Worm (Caenorhabditis elegans): ENCODE measurements around the gene R74.8.

ce11 chrIII:4191091-4191638 is 14.9 kb upstream of the R74.8 start, which contains the start of gene dnj-16:
- TF ChIP-seq nhr-28 (tag; optimal IDR thresholded peaks at IDR 0.05) = no peak
- no peak for TF ChIP-seq nhr-19 (GFP tag; conservative IDR thresholded peaks at IDR 0.05)
- TF ChIP-seq ama-1 (optimal IDR thresholded peaks at IDR 0.05) = no peak
- peak; percentile 25 for TF ChIP-seq nhr-237 (tag; optimal IDR thresholded peaks at IDR 0.05)
- no peak for TF ChIP-seq fkh-10 (GFP tag; optimal IDR thresholded peaks at IDR 0.05)
- TF ChIP-seq egl-13 (tag; optimal IDR thresholded peaks at IDR 0.05) = no peak
- peak; percentile 18 for TF ChIP-seq jun-1 (tag; optimal IDR thresholded peaks at IDR 0.05)
- TF ChIP-seq lir-3 (tag; optimal IDR thresholded peaks at IDR 0.05; ENCODE audit: poor library complexity) = no peak
- TF ChIP-seq nhr-12 (tag; optimal IDR thresholded peaks at IDR 0.05) = no peak
- no peak for TF ChIP-seq swsn-7 (tag; optimal IDR thresholded peaks at IDR 0.05)
